Worm (Caenorhabditis elegans): ENCODE data around the gene Y26E6A.2.

Gene Y26E6A.2

ce11 chrX:13882639-13883038, 31.6 kb downstream of the Y26E6A.2 start, which contains the start of gene hlb-1:
Gene hlb-1 (minus strand): TSS chrX:13882739.
- no peak for TF ChIP-seq F52B5.7 (tag; optimal IDR thresholded peaks at IDR 0.05)
- no peak for TF ChIP-seq lin-26 (GFP tag; IDR thresholded peaks at IDR 0.05)
- no peak for TF ChIP-seq hlh-26 (GFP tag; conservative IDR thresholded peaks at IDR 0.05)
- no peak for TF ChIP-seq sptf-2 (GFP tag; optimal IDR thresholded peaks at IDR 0.05)
- no peak for TF ChIP-seq nhr-120 (GFP tag; IDR thresholded peaks at IDR 0.05)
- TF ChIP-seq mes-4 (tag; optimal IDR thresholded peaks at IDR 0.05), result no peak
- no peak for TF ChIP-seq sea-2 (GFP tag; IDR thresholded peaks at IDR 0.05)
- TF ChIP-seq xnd-1 (tag; optimal IDR thresholded peaks at IDR 0.05), result no peak
- no peak for TF ChIP-seq efl-1 (GFP tag; optimal IDR thresholded peaks at IDR 0.05)
- no peak for TF ChIP-seq F10E7.11 (tag; optimal IDR thresholded peaks at IDR 0.05)

ce11 chrX:13881760-13882369, 32.3 kb downstream of the Y26E6A.2 start:
- TF ChIP-seq Y53F4B.3 (GFP tag; IDR thresholded peaks at IDR 0.05) (no peak), B0336.3 (GFP tag; IDR thresholded peaks at IDR 0.05) (no peak), mxl-1 (tag; optimal IDR thresholded peaks at IDR 0.05) (no peak), ama-1 (optimal IDR thresholded peaks at IDR 0.05) (no peak), ama-1 (GFP tag; optimal IDR thresholded peaks at IDR 0.05) (no peak), efl-1 (GFP tag; optimal IDR thresholded peaks at IDR 0.05) (no peak), ekl-4 (GFP tag; IDR thresholded peaks at IDR 0.05) (no peak), C17E4.6 (GFP tag; IDR thresholded peaks at IDR 0.05) (no peak), F55B11.4 (tag; optimal IDR thresholded peaks at IDR 0.05; ENCODE audit: borderline replicate concordance, insufficient read depth) (no peak), attf-5 (GFP tag; optimal IDR thresholded peaks at IDR 0.05) (no peak), ztf-18 (tag; optimal IDR thresholded peaks at IDR 0.05) (no peak), pha-4 (tag; optimal IDR thresholded peaks at IDR 0.05) (no peak), F23B12.7 (tag; optimal IDR thresholded peaks at IDR 0.05; ENCODE audit: insufficient read depth) (no peak), tlf-1 (GFP tag; optimal IDR thresholded peaks at IDR 0.05) (no peak), somi-1 (GFP tag; optimal IDR thresholded peaks at IDR 0.05) (no peak), xnd-1 (tag; optimal IDR thresholded peaks at IDR 0.05) (no peak), bed-1 (GFP tag; IDR thresholded peaks at IDR 0.05) (no peak), lsy-27 (tag; optimal IDR thresholded peaks at IDR 0.05; ENCODE audit: borderline replicate concordance, insufficient read depth) (no peak), mcd-1 (GFP tag; IDR thresholded peaks at IDR 0.05) (no peak), cebp-1 (GFP tag; IDR thresholded peaks at IDR 0.05) (no peak), cebp-1 (tag; optimal IDR thresholded peaks at IDR 0.05) (no peak), ccch-3 (GFP tag; optimal IDR thresholded peaks at IDR 0.05) (no peak)

ce11 chrX:13878082-13878481, 36.1 kb downstream of the Y26E6A.2 start:
- TF ChIP-seq madf-6 (GFP tag; IDR thresholded peaks at IDR 0.05) (no peak), zim-3 (tag; optimal IDR thresholded peaks at IDR 0.05) (no peak), F23B12.7 (tag; optimal IDR thresholded peaks at IDR 0.05; ENCODE audit: insufficient read depth) (no peak), pbrm-1 (GFP tag; IDR thresholded peaks at IDR 0.05) (no peak), mxl-1 (tag; optimal IDR thresholded peaks at IDR 0.05) (no peak), F57A8.1 (GFP tag; optimal IDR thresholded peaks at IDR 0.05) (no peak), Y95B8A.8 (GFP tag; IDR thresholded peaks at IDR 0.05) (no peak), madf-3 (GFP tag; IDR thresholded peaks at IDR 0.05) (no peak)

ce11 chrX:13876860-13877259, 37.3 kb downstream of the Y26E6A.2 start:
- TF ChIP-seq C17E4.6 (GFP tag; IDR thresholded peaks at IDR 0.05) (no peak), F22D6.2 (tag; optimal IDR thresholded peaks at IDR 0.05) (no peak), nfya-1 (tag; optimal IDR thresholded peaks at IDR 0.05; ENCODE audit: borderline replicate concordance, insufficient read depth) (no peak), Y56A3A.18 (GFP tag; IDR thresholded peaks at IDR 0.05) (no peak), aptf-2 (GFP tag; conservative IDR thresholded peaks at IDR 0.05) (no peak), mel-28 (tag; optimal IDR thresholded peaks at IDR 0.05; ENCODE audit: borderline replicate concordance) (no peak), Y53G8AR.9 (GFP tag; conservative IDR thresholded peaks at IDR 0.05) (no peak), rcor-1 (GFP tag; IDR thresholded peaks at IDR 0.05) (no peak), attf-3 (GFP tag; conservative IDR thresholded peaks at IDR 0.05) (no peak), lsy-27 (tag; optimal IDR thresholded peaks at IDR 0.05; ENCODE audit: borderline replicate concordance, insufficient read depth) (no peak), somi-1 (GFP tag; optimal IDR thresholded peaks at IDR 0.05) (no peak), ZK185.1 (tag; optimal IDR thresholded peaks at IDR 0.05; ENCODE audit: poor library complexity, severe bottlenecking) (no peak), ccch-3 (GFP tag; optimal IDR thresholded peaks at IDR 0.05) (no peak)

All from whole organism, young adult.